Fruit fly (Drosophila melanogaster) whole organism, embryonic: Measurements from ENCODE around the gene CG11980.
A peak's percentile ranks its signal among the peaks of the same experiment; 100 is the strongest.

ENCODE experiments used
- BtbVII ChIP-seq: fragments of 200-800 bp; sonication (Bioruptor generic); optimal IDR thresholded peaks from 3 replicates; lab custom pipeline; 2017; ENCODE audit warnings: missing biosample characterization, mild to moderate bottlenecking, missing genetic modification characterization
- CG10366 ChIP-seq: fragments of 200-800 bp; sonication (Bioruptor generic); IDR thresholded peaks from 2 replicates; pipeline ENCODE4 v1.3.6; 2022; ENCODE audit warnings: missing biosample characterization, missing genetic modification characterization
- CG10543 ChIP-seq: fragments of 200-800 bp; sonication (Bioruptor generic); optimal IDR thresholded peaks from 3 replicates; lab custom pipeline; 2017; ENCODE audit warnings: missing biosample characterization, mild to moderate bottlenecking, missing genetic modification characterization, moderate library complexity
- CG10565 ChIP-seq: fragments of 200-800 bp; sonication (Bioruptor generic); optimal IDR thresholded peaks from 3 replicates; lab custom pipeline; 2016; ENCODE audit warnings: missing biosample characterization, mild to moderate bottlenecking, missing genetic modification characterization
- CG12071 ChIP-seq: fragments of 200-800 bp; sonication (Bioruptor generic); optimal IDR thresholded peaks from 3 replicates; lab custom pipeline; 2018; ENCODE audit warnings: missing biosample characterization, mild to moderate bottlenecking, missing genetic modification characterization
- CG12155 ChIP-seq: fragments of 200-800 bp; sonication (Bioruptor generic); optimal IDR thresholded peaks from 3 replicates; lab custom pipeline; 2016; ENCODE audit warnings: missing biosample characterization, missing genetic modification characterization
- CG13296 ChIP-seq: fragments of 200-800 bp; sonication (Bioruptor generic); optimal IDR thresholded peaks from 3 replicates; lab custom pipeline; 2018; ENCODE audit warnings: missing biosample characterization, mild to moderate bottlenecking, missing genetic modification characterization
- CG14860 ChIP-seq: fragments of 200-800 bp; sonication (Bioruptor generic); IDR thresholded peaks from 3 replicates; pipeline ENCODE4 v1.3.6; 2022; ENCODE audit warnings: missing biosample characterization, missing genetic modification characterization; ENCODE audit not compliant: partially characterized antibody
- CG1529 ChIP-seq: fragments of 200-800 bp; sonication (Bioruptor generic); optimal IDR thresholded peaks from 3 replicates; lab custom pipeline; 2018; ENCODE audit warnings: missing biosample characterization, missing genetic modification characterization
- CG1602 ChIP-seq: fragments of 200-800 bp; sonication (Bioruptor generic); optimal IDR thresholded peaks from 3 replicates; lab custom pipeline; 2016; ENCODE audit warnings: missing biosample characterization, missing genetic modification characterization
- CG17385 ChIP-seq: fragments of 200-800 bp; sonication (Bioruptor generic); optimal IDR thresholded peaks from 3 replicates; lab custom pipeline; 2018; ENCODE audit warnings: missing biosample characterization, mild to moderate bottlenecking, missing genetic modification characterization
- CG18011 ChIP-seq: fragments of 200-800 bp; sonication (Bioruptor generic); optimal IDR thresholded peaks from 2 replicates; lab custom pipeline; 2017; ENCODE audit warnings: missing biosample characterization, missing genetic modification characterization, mild to moderate bottlenecking, moderate library complexity, missing genotype
- CG18619 ChIP-seq: fragments of 200-800 bp; sonication (Bioruptor generic); optimal IDR thresholded peaks from 3 replicates; lab custom pipeline; 2017; ENCODE audit warnings: missing biosample characterization, mild to moderate bottlenecking, missing genetic modification characterization
- CG2129 ChIP-seq: fragments of 200-800 bp; sonication (Bioruptor generic); IDR thresholded peaks from 2 replicates; pipeline ENCODE4 v1.3.6; 2022; ENCODE audit warnings: missing biosample characterization, missing genetic modification characterization; ENCODE audit not compliant: partially characterized antibody
- CG3163 ChIP-seq: fragments of 200-800 bp; sonication (Bioruptor generic); optimal IDR thresholded peaks from 3 replicates; lab custom pipeline; 2016; ENCODE audit warnings: missing biosample characterization, missing genetic modification characterization
- CG33557 ChIP-seq: fragments of 200-800 bp; sonication (Bioruptor generic); optimal IDR thresholded peaks from 2 replicates; lab custom pipeline; 2019; ENCODE audit warnings: missing biosample characterization, mild to moderate bottlenecking, missing genetic modification characterization, moderate library complexity
- CG34422 ChIP-seq: fragments of 200-800 bp; sonication (Bioruptor generic); IDR thresholded peaks from 3 replicates; pipeline ENCODE4 v1.3.6; 2022; ENCODE audit warnings: missing biosample characterization, missing genetic modification characterization
- CG5953 ChIP-seq: fragments of 200-800 bp; sonication (Bioruptor generic); IDR thresholded peaks from 2 replicates; pipeline ENCODE4 v1.3.6; 2022; ENCODE audit warnings: missing biosample characterization, missing genetic modification characterization
- CG9817 ChIP-seq: fragments of 200-800 bp; sonication (Bioruptor generic); optimal IDR thresholded peaks from 2 replicates; lab custom pipeline; 2018; ENCODE audit warnings: missing biosample characterization, mild to moderate bottlenecking, missing genetic modification characterization, moderate library complexity
- CrebB ChIP-seq: fragments of 200-800 bp; sonication (Bioruptor generic); optimal IDR thresholded peaks from 3 replicates; lab custom pipeline; 2018; ENCODE audit warnings: missing biosample characterization, mild to moderate bottlenecking, missing genetic modification characterization
- Deaf1 ChIP-seq: fragments of 200-800 bp; optimal IDR thresholded peaks from 3 replicates; lab custom pipeline; 2019; ENCODE audit warnings: missing biosample characterization, mild to moderate bottlenecking, missing genetic modification characterization, moderate library complexity
- Dfd ChIP-seq, 2 experiments: fragments of >200 bp; optimal IDR thresholded peaks; 2 replicates each; lab custom pipeline; 2017; ENCODE audit warnings: missing biosample characterization in 2 of 2, missing genetic modification characterization in 2 of 2
- Dref ChIP-seq: fragments of 200-800 bp; sonication (Bioruptor generic); IDR thresholded peaks from 2 replicates; pipeline ENCODE4 v1.3.6; 2022; ENCODE audit warnings: missing biosample characterization, missing genetic modification characterization
- E2f2 ChIP-seq: fragments of 200-800 bp; sonication (Bioruptor generic); IDR thresholded peaks from 2 replicates; pipeline ENCODE4 v1.3.6; 2022; ENCODE audit warnings: missing biosample characterization, missing genetic modification characterization
- Fer1 ChIP-seq: fragments of 200-800 bp; sonication (Bioruptor generic); optimal IDR thresholded peaks from 2 replicates; lab custom pipeline; 2017; ENCODE audit warnings: missing biosample characterization, mild to moderate bottlenecking, missing genetic modification characterization
- Gug ChIP-seq: fragments of 200-800 bp; sonication (Bioruptor generic); IDR thresholded peaks from 4 replicates; pipeline ENCODE4 v1.3.6; 2022; ENCODE audit warnings: missing biosample characterization, missing genetic modification characterization
- HLH4C ChIP-seq: fragments of 200-800 bp; sonication (Bioruptor generic); IDR thresholded peaks from 3 replicates; pipeline ENCODE4 v1.3.6; 2022; ENCODE audit warnings: missing biosample characterization, missing genetic modification characterization; ENCODE audit not compliant: partially characterized antibody
- HLH54F ChIP-seq: fragments of 200-800 bp; sonication (Bioruptor generic); optimal IDR thresholded peaks from 3 replicates; lab custom pipeline; 2016; ENCODE audit warnings: missing biosample characterization, missing genetic modification characterization
- HLHmδ ChIP-seq: fragments of 200-800 bp; sonication (Bioruptor generic); optimal IDR thresholded peaks from 2 replicates; lab custom pipeline; 2018; ENCODE audit warnings: missing biosample characterization, mild to moderate bottlenecking, missing genetic modification characterization, moderate library complexity
- Hr51 ChIP-seq, 2 experiments: fragments of 200-800 bp; sonication (Bioruptor generic); optimal IDR thresholded peaks; 2 replicates in 1 of 2; 3 replicates in 1 of 2; lab custom pipeline; 2016 to 2018; ENCODE audit warnings: missing biosample characterization in 2 of 2, missing genetic modification characterization in 2 of 2, mild to moderate bottlenecking in 1 of 2, moderate library complexity in 1 of 2
- Meics ChIP-seq: fragments of 200-800 bp; sonication (Bioruptor generic); optimal IDR thresholded peaks from 2 replicates; lab custom pipeline; 2017; ENCODE audit warnings: missing biosample characterization, mild to moderate bottlenecking, missing genetic modification characterization
- Nf-YA ChIP-seq: fragments of 200-800 bp; sonication (Bioruptor generic); IDR thresholded peaks from 2 replicates; pipeline ENCODE4 v1.3.6; 2022; ENCODE audit warnings: missing biosample characterization, missing genetic modification characterization
- al ChIP-seq: fragments of 200-800 bp; sonication (Bioruptor generic); IDR thresholded peaks from 2 replicates; pipeline ENCODE4 v1.3.6; 2022; ENCODE audit warnings: missing biosample characterization, missing genetic modification characterization
- ato ChIP-seq: fragments of 200-800 bp; sonication (Bioruptor generic); IDR thresholded peaks from 2 replicates; pipeline ENCODE4 v1.3.6; 2022; ENCODE audit warnings: missing biosample characterization, missing genetic modification characterization; ENCODE audit not compliant: partially characterized antibody
- bigmax ChIP-seq: fragments of 200-800 bp; sonication (Bioruptor generic); optimal IDR thresholded peaks from 2 replicates; lab custom pipeline; 2018; ENCODE audit warnings: missing biosample characterization, mild to moderate bottlenecking, missing genetic modification characterization
- chm ChIP-seq: fragments of 200-800 bp; sonication (Bioruptor generic); IDR thresholded peaks from 2 replicates; pipeline ENCODE4 v1.3.6; 2022; ENCODE audit warnings: missing biosample characterization, missing genetic modification characterization
- ci ChIP-seq: fragments of 200-800 bp; sonication (Bioruptor generic); IDR thresholded peaks from 3 replicates; pipeline ENCODE4 v1.3.6; 2022; ENCODE audit warnings: missing biosample characterization, missing genetic modification characterization
- gcm ChIP-seq: fragments of 200-800 bp; sonication (Bioruptor generic); optimal IDR thresholded peaks from 2 replicates; lab custom pipeline; 2019; ENCODE audit warnings: missing biosample characterization, mild to moderate bottlenecking, missing genetic modification characterization, moderate library complexity
- hkb ChIP-seq, 2 experiments: fragments of 200-800 bp in 1 of 2; fragments of >200 bp in 1 of 2; sonication (Bioruptor generic) in 1 of 2; IDR thresholded peaks in 1 of 2; optimal IDR thresholded peaks in 1 of 2; 2 replicates each; pipeline versions ENCODE4 v1.3.6 to Lab custom; 2017 to 2022; ENCODE audit warnings: missing biosample characterization in 1 of 2, missing genetic modification characterization in 1 of 2
- hth ChIP-seq: fragments of >200 bp; optimal IDR thresholded peaks from 2 replicates; lab custom pipeline; 2017; ENCODE audit warnings: inconsistent platforms
- lab ChIP-seq: fragments of 200-800 bp; sonication (Bioruptor generic); optimal IDR thresholded peaks from 3 replicates; lab custom pipeline; 2017; ENCODE audit warnings: missing biosample characterization, missing genetic modification characterization, mild to moderate bottlenecking, moderate library complexity, missing genetic modification reagents
- lbe ChIP-seq: fragments of 200-800 bp; sonication (Bioruptor generic); optimal IDR thresholded peaks from 2 replicates; lab custom pipeline; 2016; ENCODE audit warnings: missing biosample characterization, mild to moderate bottlenecking, missing genetic modification characterization
- luna ChIP-seq: fragments of 200-800 bp; sonication (Bioruptor generic); optimal IDR thresholded peaks from 2 replicates; lab custom pipeline; 2016; ENCODE audit warnings: missing biosample characterization, missing genetic modification characterization
- maf-S ChIP-seq: fragments of 200-800 bp; sonication (Bioruptor generic); optimal IDR thresholded peaks from 2 replicates; lab custom pipeline; 2016; ENCODE audit warnings: missing biosample characterization, missing genetic modification characterization
- oc ChIP-seq: fragments of 200-800 bp; sonication (Bioruptor generic); optimal IDR thresholded peaks from 2 replicates; lab custom pipeline; 2018; ENCODE audit warnings: missing biosample characterization, mild to moderate bottlenecking, missing genetic modification characterization, moderate library complexity
- pzg ChIP-seq: fragments of 200-800 bp; sonication (Bioruptor generic); optimal IDR thresholded peaks from 3 replicates; lab custom pipeline; 2018; ENCODE audit warnings: missing biosample characterization, mild to moderate bottlenecking, missing genetic modification characterization, moderate library complexity
- scrt ChIP-seq: fragments of 200-800 bp; sonication (Bioruptor generic); optimal IDR thresholded peaks from 2 replicates; lab custom pipeline; 2018; ENCODE audit warnings: missing biosample characterization, mild to moderate bottlenecking, missing genetic modification characterization, moderate library complexity
- slbo ChIP-seq: fragments of 200-800 bp; sonication (Bioruptor generic); IDR thresholded peaks from 2 replicates; pipeline ENCODE4 v1.3.6; 2022; ENCODE audit warnings: missing biosample characterization, missing genetic modification characterization
- tap ChIP-seq: fragments of 200-800 bp; optimal IDR thresholded peaks from 3 replicates; lab custom pipeline; 2019; ENCODE audit warnings: missing biosample characterization, mild to moderate bottlenecking, missing genetic modification characterization, moderate library complexity
- unc-4 ChIP-seq: fragments of 200-800 bp; sonication (Bioruptor generic); IDR thresholded peaks from 2 replicates; pipeline ENCODE4 v1.3.6; 2022; ENCODE audit warnings: missing biosample characterization, missing genetic modification characterization; ENCODE audit not compliant: partially characterized antibody
- wek ChIP-seq: fragments of 200-800 bp; sonication (Bioruptor generic); optimal IDR thresholded peaks from 3 replicates; lab custom pipeline; 2018; ENCODE audit warnings: missing biosample characterization, mild to moderate bottlenecking, missing genetic modification characterization, moderate library complexity

CG11980 gene

DNA sequence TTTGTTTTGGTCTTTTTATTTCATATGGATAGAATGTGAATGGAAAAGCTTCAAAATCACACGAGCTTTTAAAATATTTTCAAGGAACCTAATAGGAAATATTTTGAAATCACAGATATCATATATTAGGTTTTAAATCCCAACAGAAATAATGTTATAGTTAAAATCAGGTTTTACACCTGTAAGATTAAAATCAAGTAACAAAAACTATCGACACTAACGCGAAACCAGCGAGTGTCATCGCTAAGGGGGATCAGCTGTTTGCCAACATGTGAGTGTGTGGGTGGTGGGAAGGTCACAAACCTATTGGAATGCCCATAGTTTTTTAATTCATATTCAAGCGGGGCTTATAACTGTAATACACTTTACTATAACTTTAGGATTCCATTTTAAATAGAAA lies 34.8 kb downstream of the CG11980 start, which contains the start of gene hyx (continued):
- TF ChIP-seq CG1529 (GFP tag; lab: Kevin White, UChicago) (no peak), CrebB (no peak), wek (GFP tag; lab: Kevin White, UChicago) (peak; percentile 52), CG12071 (GFP tag; lab: Kevin White, UChicago) (peak; percentile 9), CG33557 (GFP tag; lab: Kevin White, UChicago) (peak; percentile 38), lbe (peak; percentile 39), tap (tag; lab: Kevin White, UChicago) (peak; percentile 30), lab (GFP tag; lab: Kevin White, UChicago) (peak; percentile 56), CG18011 (peak; percentile 31), oc (peak; percentile 44), Gug (GFP tag; lab: Robert Waterston, UW) (peak; percentile 34; the same call in 1 of the 4 replicates), CG2129 (GFP tag; lab: Robert Waterston, UW) (peak; percentile 82), hth (lab: Kevin White, UChicago) (no peak), Nf-YA (GFP tag; lab: Robert Waterston, UW) (no peak), CG14860 (GFP tag; lab: Robert Waterston, UW) (peak; percentile 58), HLH54F (GFP tag; lab: Kevin White, UChicago) (peak; percentile 13), maf-S (peak; percentile 27), luna (no peak), CG34422 (peak; percentile 65; the same call in 2 of the 3 replicates), CG9817 (peak; percentile 9), Hr51 (GFP tag; optimal IDR thresholded peaks at IDR 0.05; lab: Kevin White, UChicago) (no peak), CG10366 (peak; percentile 31; the same call in 1 of the 2 replicates), Meics (peak; percentile 36), CG13296 (GFP tag; lab: Kevin White, UChicago) (peak; percentile 56), HLHmδ (GFP tag; lab: Kevin White, UChicago) (no peak), hkb (optimal IDR thresholded peaks at IDR 0.05; lab: Kevin White, UChicago) (no peak), hkb (GFP tag; IDR thresholded peaks at IDR 0.05; lab: Robert Waterston, UW) (peak; percentile 45; the same call in 1 of the 2 replicates), unc-4 (GFP tag; lab: Robert Waterston, UW) (peak; percentile 91), CG10565 (GFP tag; lab: Kevin White, UChicago) (no peak), CG12155 (peak; percentile 87), CG17385 (GFP tag; lab: Kevin White, UChicago) (peak; percentile 38), Fer1 (GFP tag; lab: Kevin White, UChicago) (peak; percentile 61), Deaf1 (tag; lab: Kevin White, UChicago) (peak; percentile 5), pzg (GFP tag; lab: Kevin White, UChicago) (peak; percentile 54), chm (GFP tag; lab: Robert Waterston, UW) (0 out of 2 replicates have a peak, but pooled peaks have one; percentile 18), CG1602 (GFP tag; lab: Kevin White, UChicago) (no peak), ato (GFP tag; lab: Robert Waterston, UW) (peak; percentile 58; the same call in 1 of the 2 replicates), gcm (peak; percentile 3), al (GFP tag; lab: Robert Waterston, UW) (0 out of 2 replicates have a peak, but pooled peaks have one; percentile 31)

DNA sequence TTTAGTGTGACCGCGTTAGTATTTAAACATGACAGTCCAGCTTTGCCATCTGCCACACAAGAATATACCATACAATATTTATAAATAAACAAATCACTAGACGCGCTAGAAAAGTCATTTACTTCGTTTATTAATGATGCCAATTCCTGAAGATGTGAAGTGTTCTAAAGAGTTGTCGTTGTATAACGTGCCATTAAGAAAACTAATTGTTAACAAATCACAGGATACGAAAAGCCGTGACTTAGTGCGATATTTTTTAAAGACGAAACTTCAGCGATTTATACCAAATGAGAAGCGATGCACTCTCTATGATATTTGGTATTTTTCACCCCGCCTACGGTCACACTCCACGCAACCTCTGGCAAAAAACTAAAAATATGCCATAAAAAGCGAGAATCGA lies 35.6 kb downstream of the CG11980 start, which contains the start of gene neur:
Gene neur (minus strand): TSS at position 24 of the 400 bp plus-strand sequence.
- TF ChIP-seq slbo (peak; percentile 39; the same call in 1 of the 2 replicates), CG10543 (GFP tag; lab: Kevin White, UChicago) (no peak), CG18619 (GFP tag; lab: Kevin White, UChicago) (peak; percentile 25), HLH4C (GFP tag; lab: Robert Waterston, UW) (peak; percentile 65; the same call in 2 of the 3 replicates), Dfd (GFP tag; optimal IDR thresholded peaks at IDR 0.05; lab: Kevin White, UChicago) (no peak), E2f2 (GFP tag; lab: Robert Waterston, UW) (0 out of 2 replicates have a peak, but pooled peaks have one; percentile 13), Dref (GFP tag; lab: Robert Waterston, UW) (no peak), CG5953 (GFP tag; lab: Robert Waterston, UW) (no peak), CG3163 (GFP tag; lab: Kevin White, UChicago) (peak; percentile 18), scrt (no peak), bigmax (GFP tag; lab: Kevin White, UChicago) (no peak), ci (GFP tag; lab: Robert Waterston, UW) (peak; percentile 46; the same call in 1 of the 3 replicates), BtbVII (peak; percentile 4)
